Worm (Caenorhabditis elegans): ENCODE results near the gene nas-31.
A peak's percentile ranks its signal among the peaks of the same experiment; 100 is the strongest.

nas-31 gene

DNA sequence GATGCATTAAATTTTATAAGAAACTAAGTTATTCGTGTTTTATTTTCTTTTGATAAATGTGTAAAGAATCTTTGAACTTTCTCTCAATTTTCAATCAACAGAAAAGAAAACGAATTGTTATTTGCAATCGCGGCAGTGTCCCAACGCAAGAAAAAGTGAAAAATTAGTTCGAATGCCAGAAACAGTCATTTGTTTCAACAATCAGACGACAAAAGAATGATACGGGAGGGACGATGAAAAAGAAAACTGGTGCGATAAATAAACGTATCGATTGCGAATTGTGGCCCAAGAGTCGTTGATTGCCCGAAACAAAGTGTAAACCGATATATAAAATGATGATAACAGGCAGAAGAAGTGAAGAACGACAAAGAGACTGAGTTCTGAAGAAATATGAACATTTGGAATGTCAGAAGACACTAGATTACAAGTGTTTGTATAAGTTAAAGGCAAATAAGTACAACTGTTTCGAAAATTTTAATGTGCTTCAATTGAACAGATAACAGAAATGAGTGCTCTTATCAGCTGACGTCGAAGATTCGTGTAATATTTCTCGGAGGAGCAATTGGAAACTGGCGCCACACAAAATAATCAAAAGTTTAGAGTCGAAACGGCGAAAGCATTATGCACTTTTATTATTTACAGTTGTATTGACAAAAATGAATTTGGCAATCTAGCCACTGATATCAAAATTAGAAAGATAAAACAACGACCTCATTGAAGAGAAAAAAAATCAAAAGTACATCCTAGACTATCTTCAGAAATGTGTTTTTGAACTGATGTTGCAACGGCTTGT, 43.6 kb downstream of the nas-31 start:
- TF ChIP-seq nhr-80 (tag; optimal IDR thresholded peaks at IDR 0.05) (peak; percentile 86), mxl-1 (tag; optimal IDR thresholded peaks at IDR 0.05) (no peak), ztf-22 (GFP tag; optimal IDR thresholded peaks at IDR 0.05) (peak; percentile 25)

DNA sequence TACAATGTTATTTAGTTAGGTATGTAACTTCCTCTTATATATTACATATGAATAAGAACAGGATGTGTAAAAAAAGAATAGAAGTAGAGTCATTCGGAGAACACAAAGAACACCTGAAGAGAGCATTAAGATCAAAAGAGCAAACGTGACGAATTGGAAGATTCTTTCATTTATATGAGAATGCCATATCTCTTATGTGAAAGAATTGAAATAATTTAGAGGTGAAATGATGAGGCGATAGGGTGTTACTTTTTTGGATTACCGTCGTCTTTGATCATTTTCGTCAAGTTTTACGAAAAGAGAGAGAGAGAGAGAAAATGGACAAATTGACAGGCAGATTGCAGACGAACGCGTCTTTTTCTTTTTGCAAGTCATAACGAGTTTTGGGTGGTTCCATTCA, 45.1 kb downstream of the nas-31 start:
- TF ChIP-seq attf-6 (GFP tag; IDR thresholded peaks at IDR 0.05) (no peak), ztf-18 (tag; optimal IDR thresholded peaks at IDR 0.05) (no peak), F57A8.1 (GFP tag; optimal IDR thresholded peaks at IDR 0.05) (no peak), lag-1 (GFP tag; IDR thresholded peaks at IDR 0.05) (no peak), madf-3 (GFP tag; IDR thresholded peaks at IDR 0.05) (no peak), snpc-3.4 (tag; optimal IDR thresholded peaks at IDR 0.05) (no peak), aptf-2 (GFP tag; conservative IDR thresholded peaks at IDR 0.05) (no peak), athp-1 (tag; optimal IDR thresholded peaks at IDR 0.05) (no peak), tbx-9 (tag; optimal IDR thresholded peaks at IDR 0.05; ENCODE audit: borderline replicate concordance) (no peak), die-1 (tag; optimal IDR thresholded peaks at IDR 0.05) (no peak), aptf-3 (GFP tag; IDR thresholded peaks at IDR 0.05) (no peak), Y67H2A.10 (GFP tag; conservative IDR thresholded peaks at IDR 0.05) (no peak), hlh-12 (tag; optimal IDR thresholded peaks at IDR 0.05) (no peak), ekl-4 (GFP tag; IDR thresholded peaks at IDR 0.05) (no peak), ztf-25 (GFP tag; IDR thresholded peaks at IDR 0.05) (no peak)

DNA sequence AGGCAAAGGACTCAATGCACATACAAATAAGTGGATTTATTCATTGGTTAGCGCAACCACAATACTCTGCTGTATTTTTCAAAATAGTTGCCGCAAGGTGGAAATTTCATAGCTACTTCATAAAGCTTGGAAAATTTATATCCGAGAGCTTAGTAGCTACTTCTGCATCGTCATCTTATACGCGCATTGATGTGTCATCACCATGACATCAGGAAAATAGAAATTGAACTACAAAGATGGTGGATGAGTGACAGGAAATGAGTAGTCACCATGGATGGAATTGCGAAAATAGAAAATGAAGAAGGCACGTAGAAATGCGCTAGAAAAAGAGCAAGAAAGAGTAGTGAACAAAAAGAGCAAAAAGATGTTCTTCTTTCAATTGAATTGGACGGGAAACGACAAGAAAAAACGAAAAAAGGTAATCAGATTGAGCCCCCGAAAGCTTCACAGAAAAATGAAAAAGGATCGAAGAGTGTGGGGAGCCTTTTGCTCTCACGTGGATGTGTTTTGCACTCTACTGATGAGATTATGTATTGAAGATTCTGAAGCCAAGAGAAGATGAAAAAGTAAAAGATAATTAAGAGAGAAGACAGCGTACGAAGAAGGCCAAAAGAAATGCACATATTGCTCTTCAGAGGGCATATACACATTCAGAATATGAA, 46.6 kb downstream of the nas-31 start:
- no peak for TF ChIP-seq unc-130 (GFP tag; optimal IDR thresholded peaks at IDR 0.05)
- TF ChIP-seq madf-6 (GFP tag; IDR thresholded peaks at IDR 0.05), result no peak
- no peak for TF ChIP-seq F55B11.4 (tag; optimal IDR thresholded peaks at IDR 0.05; ENCODE audit: borderline replicate concordance, insufficient read depth)
- TF ChIP-seq efl-1 (GFP tag; optimal IDR thresholded peaks at IDR 0.05), result no peak
- TF ChIP-seq ztf-22 (GFP tag; optimal IDR thresholded peaks at IDR 0.05), result no peak
- no peak for TF ChIP-seq lsl-1 (GFP tag; optimal IDR thresholded peaks at IDR 0.05)
- no peak for TF ChIP-seq B0019.2 (GFP tag; conservative IDR thresholded peaks at IDR 0.05)

DNA sequence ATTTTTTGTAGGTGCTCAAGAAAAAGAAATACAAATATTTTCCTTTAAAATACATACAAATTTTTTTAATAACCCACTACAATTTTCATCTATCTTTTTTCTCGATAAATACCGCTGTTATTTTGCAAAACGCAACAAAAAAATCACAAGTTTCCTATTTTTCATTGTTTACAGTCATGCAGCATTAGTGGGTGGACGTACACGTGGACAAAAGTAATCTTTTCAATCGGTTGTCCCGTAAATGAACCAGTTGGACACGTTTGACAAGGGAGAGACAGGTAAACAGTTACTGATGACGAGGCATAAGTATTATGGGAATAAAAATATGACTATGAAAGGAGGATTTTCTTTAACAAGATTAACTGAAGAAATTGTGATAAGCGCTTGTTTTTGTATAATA, 48.5 kb downstream of the nas-31 start:
- no peak for TF ChIP-seq F39B2.1 (GFP tag; IDR thresholded peaks at IDR 0.05)
- no peak for TF ChIP-seq F49E8.2 (tag; optimal IDR thresholded peaks at IDR 0.05; ENCODE audit: insufficient read depth)
- TF ChIP-seq mel-28 (tag; optimal IDR thresholded peaks at IDR 0.05; ENCODE audit: borderline replicate concordance), result no peak
- no peak for TF ChIP-seq nfya-2 (GFP tag; IDR thresholded peaks at IDR 0.05)
- TF ChIP-seq ceh-79 (tag; optimal IDR thresholded peaks at IDR 0.05), result no peak
- TF ChIP-seq nhr-120 (GFP tag; IDR thresholded peaks at IDR 0.05), result no peak
- no peak for TF ChIP-seq B0019.2 (GFP tag; conservative IDR thresholded peaks at IDR 0.05)
- no peak for TF ChIP-seq sea-2 (GFP tag; IDR thresholded peaks at IDR 0.05)
- no peak for TF ChIP-seq lin-26 (GFP tag; IDR thresholded peaks at IDR 0.05)

Measured in whole organism, young adult.